Fruit fly (Drosophila melanogaster) whole organism, embryonic: ENCODE data around the gene dlt.
A peak's percentile ranks its signal among the peaks of the same experiment; 100 is the strongest.

Experiments used
- Blimp-1 ChIP-seq: fragments of 200-800 bp; sonication (Bioruptor generic); optimal IDR thresholded peaks from 3 replicates; lab custom pipeline; 2018; ENCODE audit warnings: missing biosample characterization, missing genetic modification characterization, mild to moderate bottlenecking, moderate library complexity, missing genetic modification reagents
- CG1024 ChIP-seq: fragments of 200-800 bp; sonication (Bioruptor generic); IDR thresholded peaks from 2 replicates; pipeline ENCODE4 v1.3.6; 2022; ENCODE audit warnings: missing biosample characterization, missing genetic modification characterization
- CG10431 ChIP-seq: fragments of 200-800 bp; sonication (Bioruptor generic); optimal IDR thresholded peaks from 3 replicates; lab custom pipeline; 2018; ENCODE audit warnings: missing biosample characterization, mild to moderate bottlenecking, missing genetic modification characterization
- CG15011 ChIP-seq: fragments of 200-800 bp; sonication (Bioruptor generic); optimal IDR thresholded peaks from 3 replicates; lab custom pipeline; 2018; ENCODE audit warnings: missing biosample characterization, mild to moderate bottlenecking, missing genetic modification characterization
- CG18619 ChIP-seq: fragments of 200-800 bp; sonication (Bioruptor generic); optimal IDR thresholded peaks from 3 replicates; lab custom pipeline; 2017; ENCODE audit warnings: missing biosample characterization, mild to moderate bottlenecking, missing genetic modification characterization
- CG18764 ChIP-seq: fragments of 200-800 bp; sonication (Bioruptor generic); optimal IDR thresholded peaks from 3 replicates; lab custom pipeline; 2016; ENCODE audit warnings: missing biosample characterization, missing genetic modification characterization
- CG2129 ChIP-seq: fragments of 200-800 bp; sonication (Bioruptor generic); IDR thresholded peaks from 2 replicates; pipeline ENCODE4 v1.3.6; 2022; ENCODE audit warnings: missing biosample characterization, missing genetic modification characterization; ENCODE audit not compliant: partially characterized antibody
- CG2678 ChIP-seq: fragments of 200-800 bp; sonication (Bioruptor generic); optimal IDR thresholded peaks from 3 replicates; lab custom pipeline; 2019; ENCODE audit warnings: missing biosample characterization, mild to moderate bottlenecking, missing genetic modification characterization, moderate library complexity
- CG2712 ChIP-seq: fragments of 200-800 bp; optimal IDR thresholded peaks from 3 replicates; lab custom pipeline; 2019; ENCODE audit warnings: missing biosample characterization, mild to moderate bottlenecking, missing genetic modification characterization, moderate library complexity
- CG3407 ChIP-seq: fragments of 200-800 bp; sonication (Bioruptor generic); optimal IDR thresholded peaks from 2 replicates; lab custom pipeline; 2018; ENCODE audit warnings: missing biosample characterization, mild to moderate bottlenecking, missing genetic modification characterization
- CG3838 ChIP-seq: fragments of 200-800 bp; sonication (Bioruptor generic); optimal IDR thresholded peaks from 3 replicates; lab custom pipeline; 2016; ENCODE audit warnings: missing biosample characterization, missing genetic modification characterization
- CG4707 ChIP-seq: fragments of 200-800 bp; sonication (Bioruptor generic); optimal IDR thresholded peaks from 2 replicates; lab custom pipeline; 2018; ENCODE audit warnings: missing biosample characterization, mild to moderate bottlenecking, missing genetic modification characterization, moderate library complexity
- CG4820 ChIP-seq: fragments of 200-800 bp; sonication (Bioruptor generic); optimal IDR thresholded peaks from 3 replicates; lab custom pipeline; 2016; ENCODE audit warnings: missing biosample characterization, missing genetic modification characterization
- CG5180 ChIP-seq: fragments of 200-800 bp; sonication (Bioruptor generic); optimal IDR thresholded peaks from 3 replicates; lab custom pipeline; 2017; ENCODE audit warnings: missing biosample characterization, missing genetic modification characterization, mild to moderate bottlenecking, moderate library complexity, missing genetic modification reagents
- CG6765 ChIP-seq: fragments of 200-800 bp; sonication (Bioruptor generic); optimal IDR thresholded peaks from 3 replicates; lab custom pipeline; 2017; ENCODE audit warnings: missing biosample characterization, mild to moderate bottlenecking, missing genetic modification characterization
- CG6813 ChIP-seq: fragments of 200-800 bp; sonication (Bioruptor generic); optimal IDR thresholded peaks from 2 replicates; lab custom pipeline; 2017; ENCODE audit warnings: missing biosample characterization, missing genetic modification characterization, mild to moderate bottlenecking, moderate library complexity, missing genetic modification reagents
- CG7372 ChIP-seq: fragments of 200-800 bp; sonication (Bioruptor generic); IDR thresholded peaks from 2 replicates; pipeline ENCODE4 v1.3.6; 2022; ENCODE audit warnings: missing biosample characterization, missing genetic modification characterization
- CG8359 ChIP-seq: fragments of 200-800 bp; sonication (Bioruptor generic); optimal IDR thresholded peaks from 2 replicates; lab custom pipeline; 2017; ENCODE audit warnings: missing biosample characterization, mild to moderate bottlenecking, missing genetic modification characterization, borderline replicate concordance
- CG8478 ChIP-seq: fragments of >200 bp; optimal IDR thresholded peaks from 2 replicates; lab custom pipeline; 2018
- CG9876 ChIP-seq: fragments of 200-800 bp; sonication (Bioruptor generic); optimal IDR thresholded peaks from 2 replicates; lab custom pipeline; 2016; ENCODE audit warnings: missing biosample characterization, missing genetic modification characterization
- Camta ChIP-seq: fragments of 200-800 bp; sonication (Bioruptor generic); optimal IDR thresholded peaks from 2 replicates; lab custom pipeline; 2016; ENCODE audit warnings: missing biosample characterization, missing genetic modification characterization
- CoRest ChIP-seq: fragments of 200-800 bp; sonication (Bioruptor generic); optimal IDR thresholded peaks from 3 replicates; lab custom pipeline; 2018; ENCODE audit warnings: missing biosample characterization, mild to moderate bottlenecking, missing genetic modification characterization, moderate library complexity
- Dll ChIP-seq: fragments of 200-800 bp; sonication (Bioruptor generic); IDR thresholded peaks from 4 replicates; pipeline ENCODE4 v1.3.6; 2022; ENCODE audit warnings: missing biosample characterization, missing genetic modification characterization; ENCODE audit not compliant: partially characterized antibody
- Eip74EF ChIP-seq, 2 experiments: fragments of 200-800 bp in 1 of 2; fragments of >200 bp in 1 of 2; sonication (Bioruptor generic) in 1 of 2; optimal IDR thresholded peaks; 2 replicates each; lab custom pipeline; 2017 to 2019; ENCODE audit warnings: missing biosample characterization in 2 of 2, missing genetic modification characterization in 2 of 2, mild to moderate bottlenecking in 1 of 2, moderate library complexity in 1 of 2
- Elba2 ChIP-seq: fragments of 200-800 bp; sonication (Bioruptor generic); optimal IDR thresholded peaks from 3 replicates; lab custom pipeline; 2016; ENCODE audit warnings: missing biosample characterization, missing genetic modification characterization
- Gug ChIP-seq: fragments of 200-800 bp; sonication (Bioruptor generic); IDR thresholded peaks from 4 replicates; pipeline ENCODE4 v1.3.6; 2022; ENCODE audit warnings: missing biosample characterization, missing genetic modification characterization
- H15 ChIP-seq: fragments of 200-800 bp; sonication (Bioruptor generic); IDR thresholded peaks from 3 replicates; pipeline ENCODE4 v1.3.6; 2022; ENCODE audit warnings: missing biosample characterization, missing genetic modification characterization
- Usf ChIP-seq: fragments of 200-800 bp; sonication (Bioruptor generic); optimal IDR thresholded peaks from 2 replicates; lab custom pipeline; 2017; ENCODE audit warnings: missing genotype, missing biosample characterization, missing genetic modification characterization
- al ChIP-seq: fragments of 200-800 bp; sonication (Bioruptor generic); IDR thresholded peaks from 2 replicates; pipeline ENCODE4 v1.3.6; 2022; ENCODE audit warnings: missing biosample characterization, missing genetic modification characterization
- bab2 ChIP-seq: fragments of 200-800 bp; sonication (Bioruptor generic); optimal IDR thresholded peaks from 2 replicates; lab custom pipeline; 2016; ENCODE audit warnings: missing biosample characterization, missing genetic modification characterization
- dimm ChIP-seq: fragments of 200-800 bp; sonication (Bioruptor generic); IDR thresholded peaks from 2 replicates; pipeline ENCODE4 v1.3.6; 2022; ENCODE audit warnings: missing biosample characterization, missing genetic modification characterization
- disco-r ChIP-seq: fragments of 200-800 bp; sonication (Bioruptor generic); optimal IDR thresholded peaks from 2 replicates; lab custom pipeline; 2016; ENCODE audit warnings: missing biosample characterization, missing genetic modification characterization
- esg ChIP-seq: fragments of 200-800 bp; sonication (Bioruptor generic); conservative IDR thresholded peaks from 2 replicates; pipeline ENCODE4 v1.3.6; 2022; ENCODE audit warnings: missing biosample characterization, missing genetic modification characterization
- eve ChIP-seq, 2 experiments: fragments of >200 bp; optimal IDR thresholded peaks; 2 replicates each; lab custom pipeline; 2017; ENCODE audit warnings: missing biosample characterization in 2 of 2, missing genetic modification characterization in 2 of 2
- fd96Cb ChIP-seq: fragments of 200-800 bp; sonication (Bioruptor generic); optimal IDR thresholded peaks from 2 replicates; lab custom pipeline; 2018; ENCODE audit warnings: missing biosample characterization, mild to moderate bottlenecking, missing genetic modification characterization, moderate library complexity
- nau ChIP-seq: fragments of 200-800 bp; sonication (Bioruptor generic); optimal IDR thresholded peaks from 3 replicates; lab custom pipeline; 2017; ENCODE audit warnings: missing biosample characterization, mild to moderate bottlenecking, missing genetic modification characterization, missing genetic modification reagents
- pan ChIP-seq, 4 experiments: fragments of >200 bp in 3 of 4; fragments of 200-800 bp in 1 of 4; sonication (Bioruptor generic) in 1 of 4; optimal IDR thresholded peaks in 3 of 4; IDR thresholded peaks in 1 of 4; 2 replicates each; pipeline versions ENCODE4 v1.3.6 to Lab custom; 2017 to 2022; ENCODE audit warnings: missing biosample characterization in 2 of 4, missing genetic modification characterization in 2 of 4, mixed read lengths in 1 of 4
- prd ChIP-seq, 3 experiments: fragments of >200 bp in 2 of 3; fragments of 200-800 bp in 1 of 3; sonication (Bioruptor generic) in 1 of 3; optimal IDR thresholded peaks in 2 of 3; IDR thresholded peaks in 1 of 3; 2 replicates in 2 of 3; 3 replicates in 1 of 3; pipeline versions ENCODE4 v1.3.6 to Lab custom; 2017 to 2022; ENCODE audit warnings: missing biosample characterization in 1 of 3, missing genetic modification characterization in 1 of 3
- pzg ChIP-seq: fragments of 200-800 bp; sonication (Bioruptor generic); optimal IDR thresholded peaks from 3 replicates; lab custom pipeline; 2018; ENCODE audit warnings: missing biosample characterization, mild to moderate bottlenecking, missing genetic modification characterization, moderate library complexity
- sc ChIP-seq, 3 experiments: fragments of >200 bp in 2 of 3; fragments of 200-800 bp in 1 of 3; sonication (Bioruptor generic) in 1 of 3; optimal IDR thresholded peaks; 2 replicates in 2 of 3; 3 replicates in 1 of 3; lab custom pipeline; 2017; ENCODE audit warnings: mild to moderate bottlenecking in 1 of 3, missing biosample characterization in 1 of 3, missing genetic modification characterization in 1 of 3, missing genetic modification reagents in 1 of 3
- shn ChIP-seq: fragments of 200-800 bp; sonication (Bioruptor generic); optimal IDR thresholded peaks from 3 replicates; lab custom pipeline; 2016; ENCODE audit warnings: missing biosample characterization, missing genetic modification characterization
- slp2 ChIP-seq: fragments of 200-800 bp; sonication (Bioruptor generic); optimal IDR thresholded peaks from 2 replicates; lab custom pipeline; 2016; ENCODE audit warnings: missing biosample characterization, missing genetic modification characterization
- ttk ChIP-seq: fragments of 200-800 bp; sonication (Bioruptor generic); IDR thresholded peaks from 2 replicates; pipeline ENCODE4 v2.1.2; 2022; ENCODE audit warnings: missing biosample characterization, missing genetic modification characterization
- wek ChIP-seq: fragments of 200-800 bp; sonication (Bioruptor generic); optimal IDR thresholded peaks from 3 replicates; lab custom pipeline; 2018; ENCODE audit warnings: missing biosample characterization, mild to moderate bottlenecking, missing genetic modification characterization, moderate library complexity
- yki ChIP-seq: fragments of >200 bp; optimal IDR thresholded peaks from 3 replicates; lab custom pipeline; 2018
- zen ChIP-seq: fragments of 200-800 bp; sonication (Bioruptor generic); optimal IDR thresholded peaks from 3 replicates; lab custom pipeline; 2018; ENCODE audit warnings: missing biosample characterization, mild to moderate bottlenecking, missing genetic modification characterization, moderate library complexity

Gene dlt

dm6 chr3L:1774713-1775648 is 20.1 kb downstream of the dlt start, which contains the start of the genes CG13933 and PolD2 (continued):
- peak; percentile 98 for TF ChIP-seq esg
- peak in 1 of 2 experiments; percentile 97 for TF ChIP-seq Eip74EF (GFP tag; optimal IDR thresholded peaks at IDR 0.05; lab: Kevin White, UChicago)
- TF ChIP-seq CG8359 (GFP tag; lab: Kevin White, UChicago), result peak; percentile 64
- peak; percentile 71 for TF ChIP-seq CG4820
- peak; percentile 92 for TF ChIP-seq CG1024 (GFP tag; lab: Robert Waterston, UW)
- peak; percentile 25 for TF ChIP-seq CG2129
- peak; percentile 80 for TF ChIP-seq Dll (GFP tag; lab: Robert Waterston, UW)
- TF ChIP-seq Elba2 (GFP tag; lab: Kevin White, UChicago), result peak; percentile 60
- peak; percentile 97 for TF ChIP-seq ttk (GFP tag; lab: Robert Waterston, UW)
- no peak for TF ChIP-seq Blimp-1 (GFP tag; lab: Kevin White, UChicago)
- no peak for TF ChIP-seq eve (GFP tag; optimal IDR thresholded peaks at IDR 0.05; lab: Kevin White, UChicago)
- peak; percentile 74 for TF ChIP-seq CG6765 (GFP tag; lab: Kevin White, UChicago)
- TF ChIP-seq shn, result peak; percentile 23
- TF ChIP-seq pan (optimal IDR thresholded peaks at IDR 0.05; lab: Kevin White, UChicago), result no peak
- peak in 1 of 2 experiments; percentile 96 for TF ChIP-seq pan (GFP tag; optimal IDR thresholded peaks at IDR 0.05 in 1 of 2, IDR thresholded peaks at IDR 0.05 in 1 of 2)
- peak; percentile 94 for TF ChIP-seq Usf (GFP tag; lab: Kevin White, UChicago)
- peak; percentile 91 for TF ChIP-seq fd96Cb
- TF ChIP-seq CG4707 (GFP tag; lab: Kevin White, UChicago), result peak; percentile 91
- peak; percentile 91 for TF ChIP-seq bab2 (GFP tag; lab: Kevin White, UChicago)
- TF ChIP-seq Camta (GFP tag; lab: Kevin White, UChicago), result peak; percentile 50
- TF ChIP-seq Gug (GFP tag; lab: Robert Waterston, UW), result peak; percentile 67; the same call in 2 of the 4 replicates
- peak; percentile 23 for TF ChIP-seq pzg (GFP tag; lab: Kevin White, UChicago)
- no peak for TF ChIP-seq sc (optimal IDR thresholded peaks at IDR 0.05; lab: Kevin White, UChicago)
- TF ChIP-seq sc (GFP tag; optimal IDR thresholded peaks at IDR 0.05; lab: Kevin White, UChicago), result peak; percentile 96
- TF ChIP-seq CoRest (tag; lab: Kevin White, UChicago), result peak; percentile 99
- TF ChIP-seq yki (lab: Kevin White, UChicago), result no peak
- TF ChIP-seq H15 (GFP tag; lab: Robert Waterston, UW), result peak; percentile 96
- TF ChIP-seq CG9876, result peak; percentile 52
- no peak for TF ChIP-seq CG18764
- peak; percentile 81 for TF ChIP-seq slp2 (GFP tag; lab: Kevin White, UChicago)
- TF ChIP-seq nau (GFP tag; lab: Kevin White, UChicago), result no peak
- peak; percentile 95 for TF ChIP-seq dimm (GFP tag; lab: Robert Waterston, UW)
- TF ChIP-seq CG7372 (GFP tag; lab: Robert Waterston, UW), result peak; percentile 93
- peak; percentile 97 for TF ChIP-seq CG18619
- TF ChIP-seq wek (GFP tag; lab: Kevin White, UChicago), result peak; percentile 24
- TF ChIP-seq CG10431 (GFP tag; lab: Kevin White, UChicago), result peak; percentile 93
- TF ChIP-seq prd (optimal IDR thresholded peaks at IDR 0.05; lab: Kevin White, UChicago), result no peak
- TF ChIP-seq prd (GFP tag; IDR thresholded peaks at IDR 0.05; lab: Robert Waterston, UW), result peak; percentile 99
- no peak for TF ChIP-seq CG5180 (GFP tag; lab: Kevin White, UChicago)
- peak; percentile 53 for TF ChIP-seq disco-r (GFP tag; lab: Kevin White, UChicago)
- TF ChIP-seq CG3838, result peak; percentile 79
- TF ChIP-seq CG8478 (lab: Kevin White, UChicago), result no peak
- TF ChIP-seq zen (tag; lab: Kevin White, UChicago), result peak; percentile 87
- TF ChIP-seq CG2678 (tag; lab: Kevin White, UChicago), result peak; percentile 92
- peak; percentile 97 for TF ChIP-seq CG2712
- TF ChIP-seq CG6813 (GFP tag; lab: Kevin White, UChicago), result peak; percentile 82
- peak; percentile 94 for TF ChIP-seq al
- TF ChIP-seq CG3407, result peak; percentile 90
- no peak for TF ChIP-seq CG15011
